Worm (Caenorhabditis elegans): Measurements from ENCODE around the gene agt-2.

Gene agt-2

ce11 chrII:5330206-5330686, 43.4 kb downstream of the agt-2 start:
- no peak for TF ChIP-seq nhr-120 (GFP tag; IDR thresholded peaks at IDR 0.05)
- no peak for TF ChIP-seq F10E7.11 (tag; optimal IDR thresholded peaks at IDR 0.05)
- no peak for TF ChIP-seq hlh-26 (GFP tag; conservative IDR thresholded peaks at IDR 0.05)
- peak; percentile 59; the same call in 1 of the 2 replicates for TF ChIP-seq K11D2.4 (GFP tag; IDR thresholded peaks at IDR 0.05)
- no peak for TF ChIP-seq F33H1.4 (GFP tag; IDR thresholded peaks at IDR 0.05)
- peak; percentile 19 for TF ChIP-seq tbp1 (GFP tag; optimal IDR thresholded peaks at IDR 0.05)
- no peak for TF ChIP-seq F37B4.10 (GFP tag; IDR thresholded peaks at IDR 0.05)
- no peak for TF ChIP-seq ceh-40 (GFP tag; IDR thresholded peaks at IDR 0.05)
- TF ChIP-seq egl-44 (GFP tag; IDR thresholded peaks at IDR 0.05) = peak; percentile 25; the same call in 1 of the 2 replicates
- TF ChIP-seq mcd-1 (GFP tag; IDR thresholded peaks at IDR 0.05) = peak; percentile 46; the same call in 1 of the 2 replicates
- peak; percentile 60 for TF ChIP-seq unc-62 (GFP tag; optimal IDR thresholded peaks at IDR 0.05)
- TF ChIP-seq efl-1 (GFP tag; optimal IDR thresholded peaks at IDR 0.05) = no peak
- TF ChIP-seq aptf-3 (GFP tag; IDR thresholded peaks at IDR 0.05) = no peak
- TF ChIP-seq nfyb-1 (GFP tag; IDR thresholded peaks at IDR 0.05) = peak; percentile 70
- TF ChIP-seq mes-4 (tag; optimal IDR thresholded peaks at IDR 0.05) = no peak
- TF ChIP-seq attf-5 (GFP tag; optimal IDR thresholded peaks at IDR 0.05) = peak; percentile 70
- TF ChIP-seq tlf-1 (GFP tag; optimal IDR thresholded peaks at IDR 0.05) = peak; percentile 57
- no peak for TF ChIP-seq Y56A3A.18 (GFP tag; IDR thresholded peaks at IDR 0.05)
- TF ChIP-seq lin-40 (tag; optimal IDR thresholded peaks at IDR 0.05) = peak; percentile 84
- TF ChIP-seq gei-17 (GFP tag; optimal IDR thresholded peaks at IDR 0.05) = no peak
- no peak for TF ChIP-seq sea-2 (GFP tag; IDR thresholded peaks at IDR 0.05)
- no peak for TF ChIP-seq F23B12.7 (tag; optimal IDR thresholded peaks at IDR 0.05; ENCODE audit: insufficient read depth)
- no peak; the same call in 1 of the 2 replicates for TF ChIP-seq lir-1 (GFP tag; conservative IDR thresholded peaks at IDR 0.05)
- no peak for TF ChIP-seq akir-1 (GFP tag; optimal IDR thresholded peaks at IDR 0.05)
- TF ChIP-seq chd-7 (tag; optimal IDR thresholded peaks at IDR 0.05) = peak; percentile 53
- no peak for TF ChIP-seq Y95B8A.8 (GFP tag; IDR thresholded peaks at IDR 0.05)
- no peak for TF ChIP-seq hmg-20 (GFP tag; IDR thresholded peaks at IDR 0.05)
- no peak for TF ChIP-seq rec-8 (tag; optimal IDR thresholded peaks at IDR 0.05)
- no peak for TF ChIP-seq C17E4.6 (GFP tag; IDR thresholded peaks at IDR 0.05)
- no peak for TF ChIP-seq lsy-27 (tag; optimal IDR thresholded peaks at IDR 0.05; ENCODE audit: borderline replicate concordance, insufficient read depth)
- TF ChIP-seq rcor-1 (GFP tag; IDR thresholded peaks at IDR 0.05) = no peak
- TF ChIP-seq xnd-1 (tag; optimal IDR thresholded peaks at IDR 0.05) = no peak
- no peak for TF ChIP-seq unc-130 (GFP tag; optimal IDR thresholded peaks at IDR 0.05)
- no peak for TF ChIP-seq cebp-2 (GFP tag; IDR thresholded peaks at IDR 0.05)
- TF ChIP-seq aptf-2 (GFP tag; conservative IDR thresholded peaks at IDR 0.05) = no peak
- peak; percentile 45 for TF ChIP-seq K12H6.12 (tag; optimal IDR thresholded peaks at IDR 0.05)
- no peak for TF ChIP-seq ztf-6 (GFP tag; IDR thresholded peaks at IDR 0.05)
- peak; percentile 77 for TF ChIP-seq pha-4 (tag; optimal IDR thresholded peaks at IDR 0.05)
- TF ChIP-seq sptf-2 (GFP tag; optimal IDR thresholded peaks at IDR 0.05) = no peak
- no peak for TF ChIP-seq C06A6.2 (GFP tag; conservative IDR thresholded peaks at IDR 0.05)
- TF ChIP-seq lag-1 (GFP tag; IDR thresholded peaks at IDR 0.05) = no peak
- TF ChIP-seq F22D6.2 (tag; optimal IDR thresholded peaks at IDR 0.05) = peak; percentile 33
- TF ChIP-seq T07F8.4 (tag; optimal IDR thresholded peaks at IDR 0.05) = no peak
- peak; percentile 62; the same call in 1 of the 2 replicates for TF ChIP-seq pbrm-1 (GFP tag; IDR thresholded peaks at IDR 0.05)
- no peak for TF ChIP-seq Y53G8AR.9 (GFP tag; conservative IDR thresholded peaks at IDR 0.05)
- TF ChIP-seq Y67H2A.10 (GFP tag; conservative IDR thresholded peaks at IDR 0.05) = no peak
- peak; percentile 99 for TF ChIP-seq atf-7 (tag; optimal IDR thresholded peaks at IDR 0.05)
- TF ChIP-seq ceh-100 (GFP tag; IDR thresholded peaks at IDR 0.05) = no peak
- TF ChIP-seq madf-8 (GFP tag; conservative IDR thresholded peaks at IDR 0.05) = no peak

Data from whole organism, young adult.